Worm (Caenorhabditis elegans): ENCODE measurements around the gene dct-7.

dct-7 gene

ce11 chrIV:4264649-4265048, 25.7 kb downstream of the dct-7 start:
- TF ChIP-seq php-3 (GFP tag; IDR thresholded peaks at IDR 0.05) (0 out of 2 replicates have a peak, but pooled peaks have one; percentile 24), set-16 (GFP tag; IDR thresholded peaks at IDR 0.05) (peak; percentile 98), aly-2 (tag; optimal IDR thresholded peaks at IDR 0.05) (no peak), hmg-1.1 (GFP tag; IDR thresholded peaks at IDR 0.05) (no peak), hlh-11 (tag; optimal IDR thresholded peaks at IDR 0.05) (no peak), aha-1 (tag) (no peak), zip-11 (GFP tag; IDR thresholded peaks at IDR 0.05) (no peak), ctbp-1 (GFP tag; IDR thresholded peaks at IDR 0.05) (no peak), pha-4 (GFP tag; IDR thresholded peaks at IDR 0.05) (peak; percentile 55; the same call in 1 of the 2 replicates), pha-4 (tag; optimal IDR thresholded peaks at IDR 0.05) (no peak), dpl-1 (GFP tag; optimal IDR thresholded peaks at IDR 0.05) (no peak), mep-1 (tag; optimal IDR thresholded peaks at IDR 0.05) (no peak), ceh-44 (GFP tag; IDR thresholded peaks at IDR 0.05) (no peak), mxl-3 (GFP tag; optimal IDR thresholded peaks at IDR 0.05) (no peak)

ce11 chrIV:4262993-4263392, 27.4 kb downstream of the dct-7 start, which contains the start of gene col-33:
Gene col-33 (plus strand): TSS chrIV:4263293.
- TF ChIP-seq jun-1 (tag; optimal IDR thresholded peaks at IDR 0.05): no peak
- TF ChIP-seq mxl-3 (GFP tag; optimal IDR thresholded peaks at IDR 0.05): no peak
- TF ChIP-seq spr-1 (tag; optimal IDR thresholded peaks at IDR 0.05): no peak
- no peak for TF ChIP-seq unc-62 (GFP tag; optimal IDR thresholded peaks at IDR 0.05 in 1 of 2)
- TF ChIP-seq unc-62 (tag; optimal IDR thresholded peaks at IDR 0.05): no peak
- no peak for TF ChIP-seq mdl-1 (tag; optimal IDR thresholded peaks at IDR 0.05)
- TF ChIP-seq ceh-82 (tag; optimal IDR thresholded peaks at IDR 0.05): no peak
- no peak for TF ChIP-seq F10B5.3 (tag; optimal IDR thresholded peaks at IDR 0.05)

ce11 chrIV:4259433-4259832, 30.9 kb downstream of the dct-7 start:
- no peak for TF ChIP-seq lin-29 (GFP tag; IDR thresholded peaks at IDR 0.05)
- TF ChIP-seq F44E2.7 (GFP tag; IDR thresholded peaks at IDR 0.05): no peak
- no peak for TF ChIP-seq madf-5 (GFP tag; IDR thresholded peaks at IDR 0.05)
- TF ChIP-seq T26A8.4 (GFP tag; IDR thresholded peaks at IDR 0.05): no peak
- no peak for TF ChIP-seq nhr-237 (tag; optimal IDR thresholded peaks at IDR 0.05)
- TF ChIP-seq zip-11 (GFP tag; IDR thresholded peaks at IDR 0.05): no peak
- no peak for TF ChIP-seq daf-19 (GFP tag; conservative IDR thresholded peaks at IDR 0.05)
- no peak for TF ChIP-seq zip-2 (tag; optimal IDR thresholded peaks at IDR 0.05)
- peak; percentile 58 for TF ChIP-seq dmd-6 (GFP tag; IDR thresholded peaks at IDR 0.05)
- TF ChIP-seq F37D6.2 (tag; optimal IDR thresholded peaks at IDR 0.05): no peak
- no peak for TF ChIP-seq mes-2 (tag; optimal IDR thresholded peaks at IDR 0.05; ENCODE audit: poor library complexity, severe bottlenecking)
- TF ChIP-seq unc-62 (GFP tag; optimal IDR thresholded peaks at IDR 0.05 in 1 of 2): peak in 1 of 2 experiments; percentile 70
- TF ChIP-seq unc-62 (tag; optimal IDR thresholded peaks at IDR 0.05): no peak
- no peak for TF ChIP-seq set-16 (GFP tag; IDR thresholded peaks at IDR 0.05)
- TF ChIP-seq Y75B8A.6 (GFP tag; IDR thresholded peaks at IDR 0.05): no peak
- TF ChIP-seq dve-1 (tag; optimal IDR thresholded peaks at IDR 0.05; ENCODE audit: insufficient read depth): no peak
- no peak for TF ChIP-seq nhr-25 (tag; optimal IDR thresholded peaks at IDR 0.05; ENCODE audit: borderline replicate concordance, insufficient read depth)
- no peak for TF ChIP-seq daf-12 (tag; optimal IDR thresholded peaks at IDR 0.05)
- no peak for TF ChIP-seq aha-1 (tag)
- no peak for TF ChIP-seq ZK546.5 (tag; optimal IDR thresholded peaks at IDR 0.05)
- peak; percentile 45 for TF ChIP-seq nhr-28 (tag; optimal IDR thresholded peaks at IDR 0.05)
- no peak for TF ChIP-seq ama-1 (optimal IDR thresholded peaks at IDR 0.05)
- no peak for TF ChIP-seq egl-43 (GFP tag; IDR thresholded peaks at IDR 0.05)
- no peak for TF ChIP-seq F49E8.2 (tag; optimal IDR thresholded peaks at IDR 0.05; ENCODE audit: borderline replicate concordance)
- no peak for TF ChIP-seq mxl-2 (GFP tag; conservative IDR thresholded peaks at IDR 0.05)
- TF ChIP-seq lin-15B (tag; optimal IDR thresholded peaks at IDR 0.05): no peak
- TF ChIP-seq ztf-11 (tag; optimal IDR thresholded peaks at IDR 0.05): no peak
- TF ChIP-seq pqm-1 (tag; optimal IDR thresholded peaks at IDR 0.05): peak; percentile 74
- TF ChIP-seq lim-7 (GFP tag; IDR thresholded peaks at IDR 0.05): no peak
- TF ChIP-seq vab-7 (GFP tag; IDR thresholded peaks at IDR 0.05): no peak
- TF ChIP-seq R02D3.7 (tag; optimal IDR thresholded peaks at IDR 0.05): no peak
- TF ChIP-seq aly-2 (tag; optimal IDR thresholded peaks at IDR 0.05): no peak
- peak; percentile 19 for TF ChIP-seq hlh-11 (tag; optimal IDR thresholded peaks at IDR 0.05)
- TF ChIP-seq nhr-10 (tag; optimal IDR thresholded peaks at IDR 0.05): no peak
- TF ChIP-seq ztf-7 (tag; optimal IDR thresholded peaks at IDR 0.05): no peak

Data from whole organism, L4 larva.